Worm (Caenorhabditis elegans) whole organism, midembryonic: Measurements from ENCODE around the gene gplb-1.

Source experiments
- tab-1 ChIP-seq: fragments of 200-800 bp; sonication (Bioruptor generic); IDR thresholded peaks from 2 replicates; pipeline ENCODE4 v1.3.6; 2022; ENCODE audit warnings: missing genetic modification characterization, missing compliant biosample characterization
- ztf-29 ChIP-seq: fragments of 200-800 bp; sonication (Bioruptor generic); IDR thresholded peaks from 2 replicates; pipeline ENCODE4 v1.3.6; 2022; ENCODE audit warnings: missing genetic modification reagents, missing genetic modification characterization, missing compliant biosample characterization

- TF ChIP-seq tab-1 (GFP tag; lab: Robert Waterston, UW), result no peak
- no peak for TF ChIP-seq ztf-29 (GFP tag; lab: Robert Waterston, UW)
These were observed 10.2 kb downstream of the gplb-1 start for ce11 chrV:8460800-8461199.
